Fruit fly (Drosophila melanogaster): Measurements from ENCODE around the gene CG45067.
A peak's percentile ranks its signal among the peaks of the same experiment; 100 is the strongest.

Gene CG45067

DNA sequence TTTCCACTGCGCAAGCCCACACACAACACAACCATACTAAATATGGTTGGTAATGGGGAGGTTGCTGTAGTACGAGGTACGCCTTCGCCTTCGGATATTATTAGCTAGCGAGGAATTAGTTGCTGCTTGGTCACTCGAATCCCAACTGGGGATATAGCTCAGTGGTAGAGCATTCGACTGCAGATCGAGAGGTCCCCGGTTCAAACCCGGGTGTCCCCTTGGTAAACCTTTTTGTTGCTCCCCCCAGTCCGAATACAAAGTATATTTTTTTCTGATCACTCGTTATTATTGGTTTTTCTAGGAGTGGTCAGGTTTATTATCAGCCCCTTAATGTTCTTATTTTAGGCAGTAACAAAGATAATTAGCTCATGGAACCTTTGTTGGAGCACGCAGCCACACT lies 18.7 kb downstream of the CG45067 start (continued):
- no peak for TF ChIP-seq sima (GFP tag; optimal IDR thresholded peaks at IDR 0.05)
- TF ChIP-seq CkIIα-i1 (GFP tag; IDR thresholded peaks at IDR 0.05) = no peak
- no peak for TF ChIP-seq Fer2 (tag; optimal IDR thresholded peaks at IDR 0.05)
- no peak for TF ChIP-seq CG15011 (GFP tag; optimal IDR thresholded peaks at IDR 0.05)
- no peak for TF ChIP-seq hkb (optimal IDR thresholded peaks at IDR 0.05)
- TF ChIP-seq hkb (GFP tag; IDR thresholded peaks at IDR 0.05) = no peak
- TF ChIP-seq CG10267 (tag; optimal IDR thresholded peaks at IDR 0.05) = no peak
- no peak for TF ChIP-seq CG10959 (GFP tag; IDR thresholded peaks at IDR 0.05)
- TF ChIP-seq CG7786 (GFP tag; optimal IDR thresholded peaks at IDR 0.05) = no peak
- TF ChIP-seq Gsc (GFP tag; IDR thresholded peaks at IDR 0.05) = no peak
- no peak for TF ChIP-seq dmrt99B (tag; optimal IDR thresholded peaks at IDR 0.05)

dm6 chr3L:3090581-3091345 lies 23.5 kb downstream of the CG45067 start:
- TF ChIP-seq CG12659 (GFP tag; optimal IDR thresholded peaks at IDR 0.05) (peak; percentile 31), Dip2 (GFP tag; IDR thresholded peaks at IDR 0.05) (no peak), CG34224 (GFP tag; IDR thresholded peaks at IDR 0.05; ENCODE audit: partially characterized antibody) (no peak), crp (GFP tag; optimal IDR thresholded peaks at IDR 0.05) (no peak), CG5180 (GFP tag; optimal IDR thresholded peaks at IDR 0.05) (peak; percentile 51), CG10274 (GFP tag; optimal IDR thresholded peaks at IDR 0.05) (no peak), so (GFP tag; IDR thresholded peaks at IDR 0.05) (no peak; the same call in 2 of the 3 replicates), fd64A (GFP tag; optimal IDR thresholded peaks at IDR 0.05) (no peak), bcd (GFP tag; optimal IDR thresholded peaks at IDR 0.05) (peak; percentile 34), NC2β (GFP tag; optimal IDR thresholded peaks at IDR 0.05) (peak; percentile 64), CG8765 (GFP tag; IDR thresholded peaks at IDR 0.05) (0 out of 2 replicates have a peak, but pooled peaks have one; percentile 5), CG2875 (GFP tag; optimal IDR thresholded peaks at IDR 0.05) (peak; percentile 29), E2f1 (GFP tag; IDR thresholded peaks at IDR 0.05) (peak; percentile 40; the same call in 1 of the 2 replicates), CG10959 (GFP tag; IDR thresholded peaks at IDR 0.05) (peak; percentile 60), Hmx (GFP tag; optimal IDR thresholded peaks at IDR 0.05) (no peak), dimm (GFP tag; IDR thresholded peaks at IDR 0.05) (no peak), gfzf (GFP tag; optimal IDR thresholded peaks at IDR 0.05) (no peak), Fer1 (GFP tag; optimal IDR thresholded peaks at IDR 0.05) (peak; percentile 57), Nf-YC (tag; optimal IDR thresholded peaks at IDR 0.05) (no peak), YL-1 (GFP tag; optimal IDR thresholded peaks at IDR 0.05) (no peak), lov (optimal IDR thresholded peaks at IDR 0.05) (no peak), lov (GFP tag; IDR thresholded peaks at IDR 0.05) (no peak), CG13123 (GFP tag; optimal IDR thresholded peaks at IDR 0.05) (no peak), bbx (GFP tag; IDR thresholded peaks at IDR 0.05; ENCODE audit: partially characterized antibody) (peak; percentile 70; the same call in 1 of the 2 replicates), cas (GFP tag; IDR thresholded peaks at IDR 0.05) (peak; percentile 45; the same call in 1 of the 2 replicates), CG15514 (GFP tag; optimal IDR thresholded peaks at IDR 0.05) (no peak), Aef1 (GFP tag; IDR thresholded peaks at IDR 0.05) (no peak), Dref (GFP tag; IDR thresholded peaks at IDR 0.05) (no peak), gt (GFP tag; IDR thresholded peaks at IDR 0.05) (no peak), CG2202 (tag; optimal IDR thresholded peaks at IDR 0.05) (no peak), chn (GFP tag; optimal IDR thresholded peaks at IDR 0.05) (peak; percentile 61), stc (GFP tag; IDR thresholded peaks at IDR 0.05) (peak; percentile 63), CG11696 (GFP tag; IDR thresholded peaks at IDR 0.05) (no peak), sd (tag; optimal IDR thresholded peaks at IDR 0.05) (no peak), sc (optimal IDR thresholded peaks at IDR 0.05) (no peak), sc (GFP tag; optimal IDR thresholded peaks at IDR 0.05) (no peak), CG16813 (GFP tag; IDR thresholded peaks at IDR 0.05; ENCODE audit: partially characterized antibody) (no peak; the same call in 2 of the 3 replicates), scrt (GFP tag; optimal IDR thresholded peaks at IDR 0.05) (peak; percentile 76), CG9797 (GFP tag; optimal IDR thresholded peaks at IDR 0.05) (no peak)

Measured in whole organism, embryonic.